Worm (Caenorhabditis elegans): ENCODE results near the gene scd-2.

scd-2 gene

ce11 chrV:6656451-6657115 lies 23.6 kb downstream of the scd-2 start, which contains the start of gene snb-1 (continued):
- TF ChIP-seq mdt-29 (GFP tag; IDR thresholded peaks at IDR 0.05) (no peak), nhr-25 (tag; optimal IDR thresholded peaks at IDR 0.05; ENCODE audit: borderline replicate concordance, insufficient read depth) (peak; percentile 74), ZK546.5 (tag; optimal IDR thresholded peaks at IDR 0.05) (no peak), nhr-6 (tag; optimal IDR thresholded peaks at IDR 0.05) (peak; percentile 34), dve-1 (tag; optimal IDR thresholded peaks at IDR 0.05; ENCODE audit: insufficient read depth) (peak; percentile 13), snpc-1.2 (GFP tag; IDR thresholded peaks at IDR 0.05) (no peak), F44E2.7 (GFP tag; IDR thresholded peaks at IDR 0.05) (no peak), nhr-42 (GFP tag; IDR thresholded peaks at IDR 0.05) (no peak), ctbp-1 (GFP tag; IDR thresholded peaks at IDR 0.05) (no peak), fkh-10 (GFP tag; optimal IDR thresholded peaks at IDR 0.05) (no peak), mxl-2 (GFP tag; conservative IDR thresholded peaks at IDR 0.05) (no peak), nhr-76 (tag; optimal IDR thresholded peaks at IDR 0.05) (no peak), pha-4 (GFP tag; IDR thresholded peaks at IDR 0.05) (no peak), pha-4 (tag; optimal IDR thresholded peaks at IDR 0.05) (no peak), pqm-1 (tag; optimal IDR thresholded peaks at IDR 0.05) (no peak), php-3 (GFP tag; IDR thresholded peaks at IDR 0.05) (no peak), nhr-102 (tag; optimal IDR thresholded peaks at IDR 0.05) (peak; percentile 5), F37D6.2 (tag; optimal IDR thresholded peaks at IDR 0.05) (peak; percentile 11), ztf-7 (tag; optimal IDR thresholded peaks at IDR 0.05) (no peak), nhr-11 (tag; optimal IDR thresholded peaks at IDR 0.05) (peak; percentile 22), madf-9 (GFP tag; conservative IDR thresholded peaks at IDR 0.05) (no peak), lin-38 (GFP tag; IDR thresholded peaks at IDR 0.05) (no peak)

ce11 chrV:6657532-6658259 lies 24.7 kb downstream of the scd-2 start:
- peak; percentile 60 for TF ChIP-seq hlh-30 (tag; optimal IDR thresholded peaks at IDR 0.05; ENCODE audit: insufficient read depth)
- TF ChIP-seq nhr-28 (tag; optimal IDR thresholded peaks at IDR 0.05): peak; percentile 22
- TF ChIP-seq tra-1 (GFP tag; IDR thresholded peaks at IDR 0.05): 0 out of 2 replicates have a peak, but pooled peaks have one; percentile 40
- peak; percentile 59 for TF ChIP-seq dve-1 (tag; optimal IDR thresholded peaks at IDR 0.05; ENCODE audit: insufficient read depth)
- TF ChIP-seq T20F7.1 (GFP tag; optimal IDR thresholded peaks at IDR 0.05): peak; percentile 22
- TF ChIP-seq unc-62 (GFP tag; optimal IDR thresholded peaks at IDR 0.05 in 1 of 2): peak in 1 of 2 experiments; percentile 31
- no peak for TF ChIP-seq unc-62 (tag; optimal IDR thresholded peaks at IDR 0.05)
- peak; percentile 1 for TF ChIP-seq mes-2 (tag; optimal IDR thresholded peaks at IDR 0.05; ENCODE audit: poor library complexity, severe bottlenecking)
- no peak for TF ChIP-seq lin-15B (tag; optimal IDR thresholded peaks at IDR 0.05)
- TF ChIP-seq snpc-4 (tag; optimal IDR thresholded peaks at IDR 0.05): peak; percentile 40
- TF ChIP-seq lsy-2 (tag; optimal IDR thresholded peaks at IDR 0.05): no peak
- TF ChIP-seq Y48G9A.11 (GFP tag; IDR thresholded peaks at IDR 0.05): 0 out of 2 replicates have a peak, but pooled peaks have one; percentile 11
- TF ChIP-seq nhr-48 (tag; optimal IDR thresholded peaks at IDR 0.05): no peak
- TF ChIP-seq daf-16 (GFP tag; optimal IDR thresholded peaks at IDR 0.05): no peak
- peak; percentile 72 for TF ChIP-seq daf-16 (tag; optimal IDR thresholded peaks at IDR 0.05)
- TF ChIP-seq nhr-25 (tag; optimal IDR thresholded peaks at IDR 0.05; ENCODE audit: borderline replicate concordance, insufficient read depth): no peak
- no peak for TF ChIP-seq F26F4.8 (GFP tag; conservative IDR thresholded peaks at IDR 0.05)
- peak; percentile 14 for TF ChIP-seq hlh-11 (tag; optimal IDR thresholded peaks at IDR 0.05)
